Worm (Caenorhabditis elegans): ENCODE measurements around the gene cutl-12.

DNA sequence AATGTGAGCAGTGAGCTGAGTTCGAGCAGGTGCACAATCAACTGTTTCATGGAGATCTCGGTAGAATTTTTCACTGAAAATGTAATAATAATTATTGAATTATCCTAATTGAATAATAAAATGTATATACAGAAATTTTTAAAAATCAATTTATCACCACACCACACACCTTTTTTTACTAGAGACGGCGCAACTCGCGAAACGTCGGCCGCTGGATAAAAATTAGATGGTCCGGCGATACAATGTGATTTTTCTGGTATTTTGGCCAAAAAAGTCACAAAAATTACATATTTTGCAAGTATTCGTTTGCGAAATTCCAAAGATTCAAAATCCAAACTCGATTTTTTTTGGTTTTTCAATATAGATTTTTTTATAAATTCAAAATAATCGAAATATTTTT is 36.5 kb upstream of the cutl-12 start:
- no peak for TF ChIP-seq ces-1 (GFP tag; optimal IDR thresholded peaks at IDR 0.05)
- TF ChIP-seq unc-86 (tag; optimal IDR thresholded peaks at IDR 0.05): no peak
- no peak for TF ChIP-seq elt-2 (tag; optimal IDR thresholded peaks at IDR 0.05)
- no peak for TF ChIP-seq elt-3 (tag; optimal IDR thresholded peaks at IDR 0.05)
- TF ChIP-seq unc-130 (tag; optimal IDR thresholded peaks at IDR 0.05): no peak
- no peak for TF ChIP-seq dpl-1 (GFP tag; optimal IDR thresholded peaks at IDR 0.05)
- TF ChIP-seq nhr-12 (tag; optimal IDR thresholded peaks at IDR 0.05): no peak
- TF ChIP-seq nhr-77 (tag; optimal IDR thresholded peaks at IDR 0.05): no peak
- TF ChIP-seq grh-1 (GFP tag; IDR thresholded peaks at IDR 0.05): no peak

All from whole organism, L1 larva.